Worm (Caenorhabditis elegans): ENCODE measurements around the gene C46A5.6.

DNA sequence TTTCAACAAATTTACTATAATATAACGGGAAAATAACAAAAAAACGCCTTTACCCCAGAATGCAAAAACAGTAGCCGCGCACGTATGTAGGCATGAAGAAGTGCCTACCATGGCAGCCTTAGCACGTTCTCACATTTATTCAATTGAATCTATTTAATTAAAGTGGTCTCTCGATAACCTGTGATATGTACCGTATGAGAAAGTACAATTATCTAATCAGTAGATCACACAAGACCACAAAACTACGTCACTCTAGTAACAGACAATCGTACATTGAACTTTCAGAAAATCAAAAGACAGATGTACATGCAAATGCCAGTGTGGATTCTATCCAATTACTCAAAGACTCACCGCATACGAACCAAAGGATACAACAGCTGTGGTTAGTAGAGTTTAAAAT is 51.4 kb downstream of the C46A5.6 start:
- TF ChIP-seq nhr-232 (tag; optimal IDR thresholded peaks at IDR 0.05) (no peak), sox-2 (GFP tag; IDR thresholded peaks at IDR 0.05) (no peak), ceh-45 (GFP tag; IDR thresholded peaks at IDR 0.05) (no peak)
